Worm (Caenorhabditis elegans): ENCODE data around the gene R06B10.7.

ce11 chrIII:1001297-1001696 is at the start of gene R06B10.7:
- TF ChIP-seq ama-1 (optimal IDR thresholded peaks at IDR 0.05) (no peak), nhr-11 (tag; optimal IDR thresholded peaks at IDR 0.05) (no peak), lin-11 (tag; optimal IDR thresholded peaks at IDR 0.05) (no peak), npax-4 (tag; optimal IDR thresholded peaks at IDR 0.05) (no peak), odd-2 (tag; optimal IDR thresholded peaks at IDR 0.05) (no peak)
